Worm (Caenorhabditis elegans): ENCODE data around the gene vha-2.

DNA sequence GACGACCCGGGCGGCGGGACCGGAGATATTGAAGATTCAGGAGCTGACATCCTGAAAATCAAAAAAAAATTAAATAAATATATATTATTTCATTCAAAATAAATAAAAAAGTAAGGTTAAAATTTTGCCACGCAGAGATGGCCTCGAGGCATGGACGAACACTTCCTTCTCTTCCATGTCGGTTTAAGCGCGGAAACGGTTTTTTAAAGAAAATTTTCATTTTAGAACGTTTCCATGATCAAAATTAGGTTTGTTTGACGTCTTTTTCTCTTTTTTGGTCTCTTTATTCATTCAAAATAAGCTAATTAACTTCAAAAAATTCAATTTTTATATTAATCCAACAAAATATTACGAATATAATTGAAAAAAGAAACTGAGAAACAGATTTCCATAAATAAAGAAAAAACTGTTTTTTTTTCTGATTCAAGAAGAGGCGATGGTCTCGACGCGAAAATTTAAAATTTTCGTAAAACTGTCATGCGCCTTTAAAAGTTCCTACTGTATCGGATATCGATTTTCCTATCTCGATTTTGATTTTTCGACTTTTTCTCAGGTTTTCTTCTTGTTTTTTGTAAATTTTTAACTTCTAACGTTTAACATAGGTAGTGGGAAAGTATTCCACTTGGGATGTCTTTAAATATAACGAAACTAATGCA lies 19.7 kb upstream of the vha-2 start, which contains the start of gene gcc-2:
- TF ChIP-seq dao-5 (tag; optimal IDR thresholded peaks at IDR 0.05) (no peak), him-1 (tag; optimal IDR thresholded peaks at IDR 0.05) (no peak)
